Worm (Caenorhabditis elegans) whole organism, L4 larva: ENCODE measurements around the gene Y45F10C.1.

ENCODE experiments used
- F37D6.2 ChIP-seq: sonication (generic microtip); optimal IDR thresholded peaks from 2 replicates; lab custom pipeline; 2016; ENCODE audit warnings: mild to moderate bottlenecking, missing genetic modification characterization, missing compliant biosample characterization
- F44E2.7 ChIP-seq: fragments of 200-800 bp; sonication (Bioruptor generic); IDR thresholded peaks from 2 replicates; pipeline ENCODE4 v2.1.2; 2022; ENCODE audit warnings: missing genetic modification characterization, missing compliant biosample characterization
- F49E8.2 ChIP-seq: sonication (generic microtip); optimal IDR thresholded peaks from 2 replicates; lab custom pipeline; 2016; ENCODE audit warnings: missing compliant biosample characterization, mild to moderate bottlenecking, missing genetic modification characterization, borderline replicate concordance
- ZK546.5 ChIP-seq, 2 experiments: sonication (generic microtip); optimal IDR thresholded peaks; 2 replicates each; lab custom pipeline; 2017; ENCODE audit warnings: missing biosample characterization in 2 of 2, missing genetic modification characterization in 2 of 2
- aly-2 ChIP-seq: sonication (generic microtip); optimal IDR thresholded peaks from 2 replicates; lab custom pipeline; 2018; ENCODE audit warnings: missing biosample characterization, missing genetic modification characterization
- arid-1 ChIP-seq: fragments of 200-800 bp; sonication (Bioruptor generic); conservative IDR thresholded peaks from 2 replicates; pipeline ENCODE4 v1.3.6; 2022; ENCODE audit warnings: missing genetic modification reagents, missing genetic modification characterization, missing compliant biosample characterization
- ceh-62 ChIP-seq: sonication (generic microtip); optimal IDR thresholded peaks from 2 replicates; lab custom pipeline; 2017; ENCODE audit warnings: missing biosample characterization, missing genetic modification characterization
- ctbp-1 ChIP-seq: fragments of 200-800 bp; sonication (Bioruptor generic); IDR thresholded peaks from 2 replicates; pipeline ENCODE4 v1.3.6; 2022; ENCODE audit warnings: missing genetic modification reagents, missing genetic modification characterization, missing compliant biosample characterization
- daf-16 ChIP-seq, 3 experiments: sonication (generic microtip); optimal IDR thresholded peaks; 2 replicates each; lab custom pipeline; 2016 to 2017; ENCODE audit warnings: missing genetic modification characterization in 3 of 3, missing genetic modification reagents in 3 of 3, mild to moderate bottlenecking in 2 of 3, missing compliant biosample characterization in 2 of 3, missing biosample characterization in 1 of 3, moderate library complexity in 1 of 3
- daf-19 ChIP-seq: fragments of 200-800 bp; sonication (Bioruptor generic); conservative IDR thresholded peaks from 2 replicates; pipeline ENCODE4 v1.3.6; 2022; ENCODE audit warnings: missing genetic modification characterization, missing compliant biosample characterization
- daf-8 ChIP-seq: fragments of 200-800 bp; sonication (Bioruptor generic); IDR thresholded peaks from 2 replicates; pipeline ENCODE4 v1.3.6; 2022; ENCODE audit warnings: missing genetic modification characterization, missing compliant biosample characterization
- fos-1 ChIP-seq: fragments of 150-350 bp; optimal IDR thresholded peaks from 2 replicates; lab custom pipeline; 2014; ENCODE audit warnings: missing biosample characterization, missing genetic modification characterization
- hif-1 ChIP-seq, 2 experiments: sonication (generic microtip); optimal IDR thresholded peaks; 2 replicates each; lab custom pipeline; 2016 to 2017; ENCODE audit warnings: missing compliant biosample characterization in 2 of 2, missing genetic modification characterization in 2 of 2, missing genetic modification reagents in 2 of 2, missing genotype in 2 of 2, mild to moderate bottlenecking in 1 of 2
- hmg-1.1 ChIP-seq: fragments of 200-800 bp; sonication (Bioruptor generic); IDR thresholded peaks from 2 replicates; pipeline ENCODE4 v1.3.6; 2022; ENCODE audit warnings: missing genetic modification reagents, missing genetic modification characterization, missing compliant biosample characterization
- lin-15B ChIP-seq: fragments of 150-350 bp; sonication (generic microtip); optimal IDR thresholded peaks from 3 replicates; lab custom pipeline; 2014; ENCODE audit warnings: missing biosample characterization, missing genetic modification characterization
- lir-3 ChIP-seq: sonication (generic microtip); optimal IDR thresholded peaks from 2 replicates; lab custom pipeline; 2016; ENCODE audit warnings: mild to moderate bottlenecking, missing genetic modification characterization, missing compliant biosample characterization
- lsy-2 ChIP-seq, 2 experiments: fragments of 150-350 bp in 1 of 2; sonication (generic microtip) in 1 of 2; optimal IDR thresholded peaks; 2 replicates each; lab custom pipeline; 2014 to 2017; ENCODE audit warnings: missing biosample characterization in 2 of 2, missing genetic modification characterization in 2 of 2
- mes-2 ChIP-seq: sonication (generic microtip); optimal IDR thresholded peaks from 2 replicates; lab custom pipeline; 2016; ENCODE audit warnings: missing genotype, mild to moderate bottlenecking, missing genetic modification characterization, missing compliant biosample characterization; ENCODE audit not compliant: poor library complexity, severe bottlenecking
- mxl-2 ChIP-seq: fragments of 200-800 bp; sonication (Bioruptor generic); conservative IDR thresholded peaks from 2 replicates; pipeline ENCODE4 v1.3.6; 2022; ENCODE audit warnings: missing genetic modification reagents, missing genetic modification characterization, missing compliant biosample characterization
- mxl-3 ChIP-seq: fragments of 200-800 bp; sonication (Bioruptor generic); optimal IDR thresholded peaks from 2 replicates; lab custom pipeline; 2018; ENCODE audit warnings: mild to moderate bottlenecking, missing genetic modification characterization, missing compliant biosample characterization
- nhr-11 ChIP-seq: fragments of 150-350 bp; optimal IDR thresholded peaks from 2 replicates; lab custom pipeline; 2014; ENCODE audit warnings: missing biosample characterization, missing genetic modification characterization
- nhr-111 ChIP-seq: fragments of 200-800 bp; sonication (Bioruptor generic); optimal IDR thresholded peaks from 2 replicates; lab custom pipeline; 2018; ENCODE audit warnings: mild to moderate bottlenecking, missing genetic modification characterization, missing compliant biosample characterization
- nhr-25 ChIP-seq: sonication (generic microtip); optimal IDR thresholded peaks from 2 replicates; lab custom pipeline; 2017; ENCODE audit warnings: missing genetic modification characterization, mild to moderate bottlenecking, missing compliant biosample characterization, antibody characterized with exemption, moderate library complexity, borderline replicate concordance; ENCODE audit not compliant: insufficient read depth
- nhr-48 ChIP-seq: sonication (generic microtip); optimal IDR thresholded peaks from 2 replicates; lab custom pipeline; 2016; ENCODE audit warnings: mild to moderate bottlenecking, missing genetic modification characterization, missing compliant biosample characterization
- nhr-6 ChIP-seq: fragments of 150-350 bp; optimal IDR thresholded peaks from 2 replicates; lab custom pipeline; 2014; ENCODE audit warnings: missing biosample characterization, missing genetic modification characterization
- nhr-76 ChIP-seq: fragments of 150-350 bp; optimal IDR thresholded peaks from 2 replicates; lab custom pipeline; 2014; ENCODE audit warnings: missing biosample characterization, missing genetic modification characterization
- nhr-77 ChIP-seq: fragments of 150-350 bp; optimal IDR thresholded peaks from 2 replicates; lab custom pipeline; 2014; ENCODE audit warnings: missing biosample characterization, missing genetic modification characterization
- pha-4 ChIP-seq, 2 experiments: fragments of 150-350 bp in 1 of 2; fragments of 200-800 bp in 1 of 2; sonication (Bioruptor generic) in 1 of 2; IDR thresholded peaks in 1 of 2; optimal IDR thresholded peaks in 1 of 2; 2 replicates each; pipeline versions ENCODE4 v1.3.6 to Lab custom; 2014 to 2022; ENCODE audit warnings: missing genetic modification characterization in 2 of 2, missing genetic modification reagents in 2 of 2, missing biosample characterization in 1 of 2, missing compliant biosample characterization in 1 of 2
- php-3 ChIP-seq: fragments of 200-800 bp; sonication (Bioruptor generic); IDR thresholded peaks from 2 replicates; pipeline ENCODE4 v1.3.6; 2022; ENCODE audit warnings: missing genetic modification reagents, missing genetic modification characterization, missing compliant biosample characterization
- pqm-1 ChIP-seq: sonication (generic microtip); optimal IDR thresholded peaks from 2 replicates; lab custom pipeline; 2017; ENCODE audit warnings: missing biosample characterization, missing genetic modification characterization
- saeg-2 ChIP-seq: fragments of 200-800 bp; sonication (Bioruptor generic); IDR thresholded peaks from 2 replicates; pipeline ENCODE4 v1.3.6; 2022; ENCODE audit warnings: missing genetic modification reagents, missing genetic modification characterization, missing compliant biosample characterization
- sdz-12 ChIP-seq: fragments of 200-800 bp; sonication (Bioruptor generic); optimal IDR thresholded peaks from 2 replicates; lab custom pipeline; 2018; ENCODE audit warnings: mild to moderate bottlenecking, missing genetic modification characterization, missing compliant biosample characterization
- spr-1 ChIP-seq: sonication (generic microtip); optimal IDR thresholded peaks from 2 replicates; lab custom pipeline; 2016; ENCODE audit warnings: mild to moderate bottlenecking, missing genetic modification characterization, missing compliant biosample characterization
- tag-97 ChIP-seq: fragments of 200-800 bp; sonication (Bioruptor generic); IDR thresholded peaks from 2 replicates; pipeline ENCODE4 v1.3.6; 2022; ENCODE audit warnings: missing genetic modification characterization, missing compliant biosample characterization
- unc-62 ChIP-seq, 3 experiments: fragments of 150-350 bp in 1 of 3; sonication (generic microtip); optimal IDR thresholded peaks in 2 of 3; peaks in 1 of 3; 1 replicate in 1 of 3; 2 replicates in 2 of 3; lab custom pipeline; 2014 to 2017; ENCODE audit warnings: missing biosample characterization in 3 of 3, missing genetic modification characterization in 3 of 3, missing genetic modification reagents in 3 of 3, missing genotype in 1 of 3
- zfp-2 ChIP-seq: sonication (generic microtip); optimal IDR thresholded peaks from 2 replicates; lab custom pipeline; 2016; ENCODE audit warnings: mild to moderate bottlenecking, missing genetic modification characterization, missing compliant biosample characterization
- ztf-11 ChIP-seq: fragments of 150-350 bp; optimal IDR thresholded peaks from 2 replicates; lab custom pipeline; 2014; ENCODE audit warnings: missing biosample characterization, missing genetic modification characterization
- ztf-7 ChIP-seq: fragments of 150-350 bp; optimal IDR thresholded peaks from 2 replicates; lab custom pipeline; 2014; ENCODE audit warnings: missing biosample characterization, missing genetic modification characterization

Y45F10C.1 gene

DNA sequence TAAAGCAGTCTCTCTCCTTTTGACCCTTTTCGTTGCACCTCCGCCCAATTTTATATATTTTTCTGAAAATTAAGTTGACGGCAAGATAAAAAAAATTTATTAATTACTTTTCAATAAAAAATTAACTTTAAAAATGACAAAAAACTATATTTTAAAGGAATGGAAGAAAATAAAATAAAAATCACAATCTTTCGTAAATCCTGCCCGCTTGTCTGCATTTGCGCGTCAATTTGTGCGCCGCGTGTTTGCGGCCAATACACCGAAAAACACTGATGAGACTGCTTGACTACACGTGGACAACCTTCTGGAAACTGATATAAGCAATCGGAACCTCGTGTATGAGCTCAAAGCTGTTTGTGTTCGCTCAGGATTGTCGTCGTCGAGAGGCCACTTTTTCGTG lies 22.4 kb downstream of the Y45F10C.1 start, which contains the start of gene C08F11.7:
Gene C08F11.7, plus strand, starts transcription at position 301 of the 400 bp plus-strand sequence.
- TF ChIP-seq hif-1 (tag; optimal IDR thresholded peaks at IDR 0.05; lab: Kevin White, UChicago) = no peak

DNA sequence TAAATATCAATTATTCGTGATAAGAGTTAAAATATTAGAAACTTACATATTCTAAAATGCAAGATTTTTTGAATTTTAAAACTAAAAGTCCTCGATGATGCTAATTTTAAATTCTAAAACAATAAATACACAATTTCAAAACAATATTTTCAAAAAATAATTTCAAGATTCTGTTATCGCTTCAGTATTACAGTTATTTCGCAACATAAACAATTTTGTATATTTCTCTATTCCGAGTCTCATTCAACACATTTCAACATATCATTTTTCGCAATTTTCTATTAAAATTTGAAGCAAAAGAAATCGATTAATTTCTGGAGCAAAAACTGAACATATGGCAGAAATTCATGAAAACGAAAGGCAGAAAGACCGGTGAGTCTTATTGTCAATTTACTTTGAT lies 26.2 kb downstream of the Y45F10C.1 start, which contains the start of gene fbxa-98:
Gene fbxa-98, plus strand, starts transcription at position 243 of the 400 bp plus-strand sequence.
- TF ChIP-seq sdz-12 (GFP tag; lab: Kevin White, UChicago) (no peak), nhr-76 (tag; lab: Kevin White, UChicago) (no peak), mes-2 (no peak), nhr-48 (no peak), ztf-7 (tag; lab: Kevin White, UChicago) (peak; percentile 18), php-3 (no peak), daf-16 (GFP tag; optimal IDR thresholded peaks at IDR 0.05; lab: Kevin White, UChicago) (no peak), daf-16 (tag; optimal IDR thresholded peaks at IDR 0.05; lab: Kevin White, UChicago) (peak; percentile 80)
- TF ChIP-seq, all 104 proteins: peak for 2

DNA sequence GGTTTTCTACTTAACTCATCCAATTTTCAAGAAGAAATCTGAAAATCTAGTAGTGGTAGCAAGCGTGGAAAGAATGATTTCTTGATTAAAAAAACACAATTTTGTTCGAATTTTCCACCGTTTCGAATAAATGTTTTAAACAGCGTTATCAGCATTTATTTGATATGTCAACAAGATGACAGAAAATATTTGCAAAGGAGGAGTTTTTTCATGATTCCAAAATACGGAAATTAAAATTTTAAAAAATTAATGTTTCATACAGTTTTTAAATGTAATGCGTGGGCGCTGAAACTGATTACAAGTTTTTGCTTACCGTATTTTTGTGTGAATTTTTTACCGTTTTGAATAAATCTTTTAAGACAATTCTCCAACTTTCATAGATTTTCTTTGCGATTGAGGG lies 26.7 kb downstream of the Y45F10C.1 start:
- TF ChIP-seq lsy-2 (tag; optimal IDR thresholded peaks at IDR 0.05; lab: Kevin White, UChicago) (no peak), arid-1 (GFP tag; lab: Robert Waterston, UW) (no peak), daf-16 (GFP tag; optimal IDR thresholded peaks at IDR 0.05; lab: Kevin White, UChicago) (no peak), daf-16 (tag; optimal IDR thresholded peaks at IDR 0.05; lab: Kevin White, UChicago) (peak; percentile 57), F37D6.2 (tag; lab: Kevin White, UChicago) (no peak), nhr-11 (tag; lab: Kevin White, UChicago) (no peak), nhr-6 (tag; lab: Kevin White, UChicago) (no peak), daf-19 (no peak), zfp-2 (tag; lab: Kevin White, UChicago) (no peak), lir-3 (tag; lab: Kevin White, UChicago) (no peak), ZK546.5 (tag; optimal IDR thresholded peaks at IDR 0.05; lab: Kevin White, UChicago) (no peak), aly-2 (no peak), unc-62 (GFP tag; optimal IDR thresholded peaks at IDR 0.05 in 1 of 2; lab: Kevin White, UChicago) (peak in 1 of 2 experiments; percentile 69), unc-62 (tag; optimal IDR thresholded peaks at IDR 0.05; lab: Kevin White, UChicago) (no peak), ztf-7 (tag; lab: Kevin White, UChicago) (no peak), saeg-2 (GFP tag; lab: Robert Waterston, UW) (no peak), pqm-1 (tag; lab: Kevin White, UChicago) (peak; percentile 24), ztf-11 (tag; lab: Kevin White, UChicago) (no peak)

DNA sequence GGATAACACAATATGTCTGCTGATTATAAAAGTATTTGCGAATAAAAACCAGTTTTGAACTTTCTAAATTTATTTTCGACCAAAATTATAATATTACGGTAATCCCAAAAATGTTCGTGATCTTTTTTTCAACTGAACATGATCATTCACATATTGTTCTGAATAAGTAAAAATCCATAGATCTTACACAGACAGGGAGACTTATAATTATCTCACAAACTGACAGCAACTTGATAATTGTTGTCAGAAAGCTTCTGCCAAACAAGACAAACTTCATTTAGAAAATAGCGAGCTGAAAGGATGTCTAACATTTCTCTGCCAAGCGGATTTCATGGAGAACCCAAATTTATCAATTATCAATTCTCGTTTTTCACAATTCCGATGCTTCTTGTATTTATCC lies 32.9 kb downstream of the Y45F10C.1 start, which contains the start of gene sru-21:
Gene sru-21, plus strand, starts transcription at position 301 of the 400 bp plus-strand sequence.
- TF ChIP-seq arid-1 (GFP tag; lab: Robert Waterston, UW) = no peak
- no peak for TF ChIP-seq mxl-2 (GFP tag; lab: Robert Waterston, UW)
- no peak for TF ChIP-seq lin-15B (tag; lab: Kevin White, UChicago)
- no peak for TF ChIP-seq spr-1
- no peak for TF ChIP-seq nhr-77
- TF ChIP-seq mxl-3 (GFP tag; lab: Kevin White, UChicago) = no peak
- no peak for TF ChIP-seq saeg-2 (GFP tag; lab: Robert Waterston, UW)
- TF ChIP-seq daf-8 (GFP tag; lab: Robert Waterston, UW) = no peak
- TF ChIP-seq hmg-1.1 = no peak
- TF ChIP-seq F49E8.2 = no peak
- no peak for TF ChIP-seq fos-1
- no peak for TF ChIP-seq ceh-62 (tag; lab: Kevin White, UChicago)
- no peak for TF ChIP-seq nhr-111 (GFP tag; lab: Kevin White, UChicago)
- no peak for TF ChIP-seq F44E2.7
- TF ChIP-seq pha-4 (GFP tag; IDR thresholded peaks at IDR 0.05; lab: Robert Waterston, UW) = no peak
- no peak for TF ChIP-seq pha-4 (tag; optimal IDR thresholded peaks at IDR 0.05; lab: Kevin White, UChicago)
- TF ChIP-seq ctbp-1 (GFP tag; lab: Robert Waterston, UW) = no peak
- no peak for TF ChIP-seq nhr-25
- no peak for TF ChIP-seq lsy-2 (tag; optimal IDR thresholded peaks at IDR 0.05; lab: Kevin White, UChicago)
- no peak for TF ChIP-seq tag-97 (GFP tag; lab: Robert Waterston, UW)
- TF ChIP-seq, all 104 proteins: peak for 0
